Fruit fly (Drosophila melanogaster): Measurements from ENCODE around the gene CG7739.
A peak's percentile ranks its signal among the peaks of the same experiment; 100 is the strongest.

CG7739 gene

DNA sequence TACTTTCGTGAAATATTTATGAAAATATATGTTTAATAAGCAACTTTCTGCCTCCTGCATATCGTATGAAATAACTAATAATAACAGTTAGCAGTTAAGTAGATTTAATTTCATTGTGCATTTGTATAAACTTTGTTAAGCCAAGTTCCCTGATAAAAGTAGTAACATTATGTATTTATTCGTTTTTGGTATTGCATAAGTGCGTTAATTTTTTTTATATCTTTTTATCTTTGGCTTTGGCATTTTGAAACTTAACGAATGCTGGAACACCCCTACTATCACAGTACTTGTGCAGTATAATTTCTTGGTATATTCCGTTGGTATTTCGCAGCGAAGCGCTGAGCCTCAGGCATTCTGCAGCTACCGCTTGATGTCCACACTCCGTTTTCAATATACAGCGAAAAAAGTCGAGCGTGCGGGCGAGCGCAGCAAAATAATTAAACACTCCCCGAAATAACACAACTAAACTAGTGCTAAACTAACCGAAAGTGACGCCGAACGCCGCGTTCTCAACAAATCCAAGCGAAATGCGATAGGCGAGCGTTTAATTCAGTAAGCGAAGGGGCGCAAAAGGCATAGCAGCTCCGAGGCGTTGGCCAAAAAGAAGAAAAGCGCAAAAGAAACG, 25.8 kb upstream of the CG7739 start, which contains the start of gene RhoGAP71E (continued):
- TF ChIP-seq CrebA (GFP tag; optimal IDR thresholded peaks at IDR 0.05; ENCODE audit: borderline replicate concordance) (no peak), CG32264 (GFP tag; optimal IDR thresholded peaks at IDR 0.05) (no peak), Hnf4 (GFP tag; optimal IDR thresholded peaks at IDR 0.05) (peak; percentile 23), lola (GFP tag; optimal IDR thresholded peaks at IDR 0.05) (no peak), brk (GFP tag; optimal IDR thresholded peaks at IDR 0.05) (no peak), Vsx2 (GFP tag; optimal IDR thresholded peaks at IDR 0.05; ENCODE audit: partially characterized antibody) (no peak), rgr (GFP tag; optimal IDR thresholded peaks at IDR 0.05) (peak; percentile 57)

DNA sequence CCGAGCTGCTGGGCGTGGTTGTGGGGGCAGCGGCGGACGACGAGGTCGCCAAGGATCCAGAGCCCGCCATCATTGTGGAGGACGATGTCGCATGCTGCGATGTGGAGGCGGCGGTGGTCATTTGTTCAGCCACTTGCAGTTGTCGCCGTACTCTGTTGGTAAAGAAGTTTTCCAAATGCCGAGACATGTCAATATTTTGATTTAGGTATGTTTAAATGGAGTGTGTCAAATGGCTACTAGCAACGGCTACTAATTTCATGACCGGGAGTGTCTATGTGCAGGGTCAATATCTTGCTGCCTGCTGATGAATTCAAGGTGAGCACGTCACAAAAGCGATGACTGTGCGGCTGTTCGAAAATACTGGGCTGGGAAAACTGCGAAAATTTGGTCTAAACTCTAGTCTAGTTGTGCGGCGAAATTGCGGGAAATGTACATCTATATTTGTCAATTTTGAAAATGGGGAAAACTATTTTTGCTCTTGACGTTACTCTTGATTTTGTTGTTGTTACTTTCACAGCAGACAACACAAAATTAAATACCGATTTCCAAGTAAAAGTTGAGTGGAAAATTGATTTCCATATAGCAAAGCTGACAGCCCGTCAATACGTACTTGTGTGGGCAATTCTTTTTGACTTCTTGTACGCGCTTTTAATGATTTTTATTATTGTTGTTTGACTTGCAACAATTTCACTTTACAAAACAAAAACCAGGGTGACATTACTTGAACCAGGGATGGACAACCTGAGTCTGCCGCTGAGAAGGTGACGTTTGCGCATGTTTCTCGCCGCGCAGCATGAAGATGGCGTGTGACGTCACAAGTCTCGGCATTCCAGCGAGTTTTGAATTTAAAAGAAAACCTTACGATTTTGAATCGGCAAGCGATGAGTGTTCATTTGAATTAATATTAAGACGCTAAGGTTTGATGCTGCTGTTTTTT, 24.8 kb upstream of the CG7739 start, which contains the start of gene CG7656:
Gene CG7656 (minus strand): TSS at position 731 of the 937 bp plus-strand sequence.
- TF ChIP-seq HLH106 (tag; optimal IDR thresholded peaks at IDR 0.05): peak; percentile 33
- TF ChIP-seq psq (GFP tag; optimal IDR thresholded peaks at IDR 0.05): peak; percentile 27
- no peak for TF ChIP-seq sage (GFP tag; optimal IDR thresholded peaks at IDR 0.05)
- no peak for TF ChIP-seq Hr78 (GFP tag; optimal IDR thresholded peaks at IDR 0.05)
- TF ChIP-seq woc (GFP tag; optimal IDR thresholded peaks at IDR 0.05): peak; percentile 92
- no peak for TF ChIP-seq usp (GFP tag; optimal IDR thresholded peaks at IDR 0.05)
- TF ChIP-seq fru (GFP tag; optimal IDR thresholded peaks at IDR 0.05): peak; percentile 76
- no peak for TF ChIP-seq CG32264 (GFP tag; optimal IDR thresholded peaks at IDR 0.05)
- TF ChIP-seq rgr (GFP tag; optimal IDR thresholded peaks at IDR 0.05): peak; percentile 71
- TF ChIP-seq Hr83 (GFP tag; optimal IDR thresholded peaks at IDR 0.05; ENCODE audit: poor library complexity, severe bottlenecking): peak; percentile 94
- no peak for TF ChIP-seq pan (optimal IDR thresholded peaks at IDR 0.05)
- TF ChIP-seq tai (GFP tag; optimal IDR thresholded peaks at IDR 0.05): no peak
- TF ChIP-seq Sp1 (GFP tag; optimal IDR thresholded peaks at IDR 0.05): peak; percentile 51
- TF ChIP-seq N (GFP tag; optimal IDR thresholded peaks at IDR 0.05): no peak
- no peak for TF ChIP-seq Dfd (GFP tag; optimal IDR thresholded peaks at IDR 0.05)
- no peak for TF ChIP-seq GATAd (GFP tag; optimal IDR thresholded peaks at IDR 0.05)
- peak; percentile 80 for TF ChIP-seq Hnf4 (GFP tag; optimal IDR thresholded peaks at IDR 0.05)
- TF ChIP-seq h (GFP tag; optimal IDR thresholded peaks at IDR 0.05): peak; percentile 51
- TF ChIP-seq CG9705 (GFP tag; optimal IDR thresholded peaks at IDR 0.05): peak; percentile 18
- TF ChIP-seq Rel (GFP tag; optimal IDR thresholded peaks at IDR 0.05): no peak
- TF ChIP-seq Rel (tag; optimal IDR thresholded peaks at IDR 0.05): peak; percentile 58
- peak; percentile 67 for TF ChIP-seq sv (GFP tag; optimal IDR thresholded peaks at IDR 0.05)
- no peak for TF ChIP-seq Abd-B (GFP tag; optimal IDR thresholded peaks at IDR 0.05)
- TF ChIP-seq dsf (GFP tag; optimal IDR thresholded peaks at IDR 0.05; ENCODE audit: borderline replicate concordance): no peak
- no peak for TF ChIP-seq brk (GFP tag; optimal IDR thresholded peaks at IDR 0.05)
- peak; percentile 60 for TF ChIP-seq br (GFP tag; optimal IDR thresholded peaks at IDR 0.05)
- peak; percentile 5 for TF ChIP-seq Jra (GFP tag; optimal IDR thresholded peaks at IDR 0.05)
- TF ChIP-seq dl (GFP tag; optimal IDR thresholded peaks at IDR 0.05; ENCODE audit: insufficient read depth in 1 of 2, partially characterized antibody in 2 of 2): no peak
- peak; percentile 7 for TF ChIP-seq jim (GFP tag; optimal IDR thresholded peaks at IDR 0.05)
- no peak for TF ChIP-seq Dif (GFP tag; optimal IDR thresholded peaks at IDR 0.05; ENCODE audit: partially characterized antibody)
- TF ChIP-seq Myc (optimal IDR thresholded peaks at IDR 0.05): no peak
- no peak for TF ChIP-seq dmrt93B (GFP tag; optimal IDR thresholded peaks at IDR 0.05)
- TF ChIP-seq CrebA (GFP tag; optimal IDR thresholded peaks at IDR 0.05; ENCODE audit: borderline replicate concordance): no peak
- no peak for TF ChIP-seq Mio (GFP tag; optimal IDR thresholded peaks at IDR 0.05)
- TF ChIP-seq Vsx2 (GFP tag; optimal IDR thresholded peaks at IDR 0.05; ENCODE audit: partially characterized antibody): no peak
- peak; percentile 48 for TF ChIP-seq OdsH (GFP tag; optimal IDR thresholded peaks at IDR 0.05)
- no peak for TF ChIP-seq lola (GFP tag; optimal IDR thresholded peaks at IDR 0.05)
- TF ChIP-seq ey (GFP tag; optimal IDR thresholded peaks at IDR 0.05): peak; percentile 58
- peak in 1 of 2 experiments; percentile 80 for TF ChIP-seq foxo (GFP tag; optimal IDR thresholded peaks at IDR 0.05)

Data from whole organism, wandering third instar larva.